Fruit fly (Drosophila melanogaster) whole organism, embryonic: ENCODE data around the gene Sgt1.
A peak's percentile ranks its signal among the peaks of the same experiment; 100 is the strongest.

ENCODE experiments used
- CG12391 ChIP-seq: fragments of 200-800 bp; sonication (Bioruptor generic); optimal IDR thresholded peaks from 3 replicates; lab custom pipeline; 2018; ENCODE audit warnings: missing biosample characterization, mild to moderate bottlenecking, missing genetic modification characterization, moderate library complexity
- CG6272 ChIP-seq: fragments of 200-800 bp; sonication (Bioruptor generic); IDR thresholded peaks from 2 replicates; pipeline ENCODE4 v1.3.6; 2022; ENCODE audit warnings: missing biosample characterization, missing genetic modification characterization
- chinmo ChIP-seq: fragments of 200-800 bp; sonication (Bioruptor generic); IDR thresholded peaks from 4 replicates; pipeline ENCODE4 v1.3.6; 2022; ENCODE audit warnings: missing biosample characterization, missing genetic modification characterization; ENCODE audit not compliant: partially characterized antibody
- gce ChIP-seq: fragments of 200-800 bp; sonication (Bioruptor generic); IDR thresholded peaks from 3 replicates; pipeline ENCODE4 v1.3.6; 2022; ENCODE audit warnings: missing biosample characterization, missing genetic modification characterization
- sens ChIP-seq: fragments of 200-800 bp; sonication (Bioruptor generic); peaks from one replicate; lab custom pipeline; 2016; ENCODE audit warnings: missing biosample characterization, missing genetic modification characterization

DNA sequence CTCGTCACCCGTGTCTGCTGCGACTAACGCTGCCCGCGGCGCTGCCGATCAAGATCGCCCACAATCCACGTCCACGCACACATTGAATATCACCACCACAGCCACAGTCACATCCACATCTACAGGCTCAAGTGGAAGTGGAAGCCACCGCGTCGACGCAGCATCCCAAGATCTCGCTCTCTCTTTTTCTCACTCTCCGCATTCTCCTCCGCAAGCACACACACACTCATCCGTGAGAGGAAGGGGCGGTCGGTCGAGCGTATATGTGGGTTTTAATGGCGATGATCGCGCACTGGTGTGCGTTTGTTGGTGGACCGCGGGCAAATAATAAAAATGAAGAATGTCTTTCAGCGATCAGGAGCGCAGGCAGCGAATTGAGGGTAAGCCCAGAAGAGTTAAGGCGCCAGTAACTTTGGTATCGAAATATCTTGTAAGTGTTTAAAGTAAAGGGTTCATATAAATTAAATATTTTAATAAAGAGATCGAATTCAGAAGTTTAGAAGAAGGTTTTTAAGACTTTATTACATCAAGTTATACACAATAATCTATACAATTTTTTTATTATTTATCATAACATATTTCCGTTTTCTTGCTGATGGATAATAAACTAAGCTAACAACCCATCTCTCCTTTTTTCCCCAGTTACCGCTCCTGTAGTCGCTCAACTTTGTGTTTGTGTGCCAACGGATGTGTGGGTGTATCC lies 28.8 kb upstream of the Sgt1 start, which contains the start of gene Poxm:
- TF ChIP-seq CG6272 (GFP tag; lab: Robert Waterston, UW) (peak; percentile 83), gce (peak; percentile 72; the same call in 2 of the 3 replicates), sens (peak; percentile 96), CG12391 (tag; lab: Kevin White, UChicago) (peak; percentile 92), chinmo (GFP tag; lab: Robert Waterston, UW) (no peak)
